Fruit fly (Drosophila melanogaster): ENCODE measurements around the gene CG2258.

Gene CG2258

dm6 chrX:8126149-8126548 lies 24.3 kb upstream of the CG2258 start (continued):
- TF ChIP-seq ase (GFP tag; IDR thresholded peaks at IDR 0.05) (0 out of 3 replicates have a peak, but pooled peaks have one; percentile 40), CG34224 (GFP tag; IDR thresholded peaks at IDR 0.05; ENCODE audit: partially characterized antibody) (no peak), Neu2 (GFP tag; optimal IDR thresholded peaks at IDR 0.05; ENCODE audit: borderline replicate concordance) (no peak), cad (GFP tag; optimal IDR thresholded peaks at IDR 0.05) (no peak), Oli (tag; optimal IDR thresholded peaks at IDR 0.05) (peak; percentile 68), tup (GFP tag; optimal IDR thresholded peaks at IDR 0.05) (no peak), CG11504 (tag; optimal IDR thresholded peaks at IDR 0.05) (peak; percentile 77), CG11696 (GFP tag; IDR thresholded peaks at IDR 0.05) (no peak), CG3847 (GFP tag; IDR thresholded peaks at IDR 0.05) (0 out of 2 replicates have a peak, but pooled peaks have one; percentile 20), jumu (GFP tag; optimal IDR thresholded peaks at IDR 0.05) (no peak), CG13123 (GFP tag; optimal IDR thresholded peaks at IDR 0.05) (no peak), fd64A (GFP tag; optimal IDR thresholded peaks at IDR 0.05) (peak; percentile 47), zf30C (GFP tag; optimal IDR thresholded peaks at IDR 0.05) (no peak), CG10462 (GFP tag; optimal IDR thresholded peaks at IDR 0.05) (peak; percentile 26), D19A (tag; optimal IDR thresholded peaks at IDR 0.05) (peak; percentile 66), CG6254 (GFP tag; optimal IDR thresholded peaks at IDR 0.05) (peak; percentile 50), rib (GFP tag; IDR thresholded peaks at IDR 0.05) (no peak), CG10274 (GFP tag; optimal IDR thresholded peaks at IDR 0.05) (no peak), Kr (GFP tag; optimal IDR thresholded peaks at IDR 0.05) (no peak), Awh (GFP tag; IDR thresholded peaks at IDR 0.05) (peak; percentile 76), CG10366 (GFP tag; IDR thresholded peaks at IDR 0.05) (peak; percentile 54; the same call in 1 of the 2 replicates), CG2889 (GFP tag; IDR thresholded peaks at IDR 0.05) (no peak), CG42726 (GFP tag; IDR thresholded peaks at IDR 0.05; ENCODE audit: partially characterized antibody) (no peak), luna (GFP tag; optimal IDR thresholded peaks at IDR 0.05) (no peak), CG7963 (GFP tag; IDR thresholded peaks at IDR 0.05; ENCODE audit: partially characterized antibody) (no peak), dan (GFP tag; IDR thresholded peaks at IDR 0.05) (no peak), CG14710 (tag; optimal IDR thresholded peaks at IDR 0.05) (peak; percentile 65), Mes4 (GFP tag; optimal IDR thresholded peaks at IDR 0.05) (peak; percentile 59), Aef1 (GFP tag; IDR thresholded peaks at IDR 0.05) (0 out of 3 replicates have a peak, but pooled peaks have one; percentile 27), Gug (GFP tag; IDR thresholded peaks at IDR 0.05) (peak; percentile 26; the same call in 1 of the 4 replicates), trem (tag; optimal IDR thresholded peaks at IDR 0.05) (peak; percentile 40), CG33213 (GFP tag; optimal IDR thresholded peaks at IDR 0.05) (no peak), CG9876 (GFP tag; optimal IDR thresholded peaks at IDR 0.05) (no peak), CG18476 (GFP tag; optimal IDR thresholded peaks at IDR 0.05) (peak; percentile 57), CG14860 (GFP tag; IDR thresholded peaks at IDR 0.05; ENCODE audit: partially characterized antibody) (no peak), CG11085 (GFP tag; IDR thresholded peaks at IDR 0.05) (no peak), Deaf1 (tag; optimal IDR thresholded peaks at IDR 0.05) (no peak), Fer3 (tag; optimal IDR thresholded peaks at IDR 0.05) (peak; percentile 9), CG3281 (GFP tag; optimal IDR thresholded peaks at IDR 0.05) (no peak), esg (GFP tag; conservative IDR thresholded peaks at IDR 0.05) (peak; percentile 48), gfzf (GFP tag; optimal IDR thresholded peaks at IDR 0.05) (no peak), CG2129 (GFP tag; IDR thresholded peaks at IDR 0.05; ENCODE audit: partially characterized antibody) (no peak), CG10565 (GFP tag; optimal IDR thresholded peaks at IDR 0.05) (no peak), Bdp1 (GFP tag; optimal IDR thresholded peaks at IDR 0.05) (no peak), stc (GFP tag; IDR thresholded peaks at IDR 0.05) (peak; percentile 63; the same call in 1 of the 2 replicates), CG9817 (tag; optimal IDR thresholded peaks at IDR 0.05) (no peak), inv (GFP tag; IDR thresholded peaks at IDR 0.05; ENCODE audit: partially characterized antibody) (no peak), jigr1 (GFP tag; IDR thresholded peaks at IDR 0.05) (peak; percentile 37; the same call in 1 of the 3 replicates), Dref (GFP tag; IDR thresholded peaks at IDR 0.05) (no peak), CG10209 (GFP tag; optimal IDR thresholded peaks at IDR 0.05) (peak; percentile 39), Atf6 (GFP tag; IDR thresholded peaks at IDR 0.05) (no peak; the same call in 1 of the 2 replicates)

All from whole organism, embryonic.